Worm (Caenorhabditis elegans) whole organism, L2 larva: Measurements from ENCODE around the gene mix-1.

Experiments
- C34F6.9 ChIP-seq: fragments of 150-350 bp; optimal IDR thresholded peaks from 2 replicates; lab custom pipeline; 2014; ENCODE audit warnings: missing biosample characterization, missing genetic modification characterization
- F13H6.1 ChIP-seq: sonication (generic microtip); optimal IDR thresholded peaks from 2 replicates; lab custom pipeline; 2016; ENCODE audit warnings: missing genetic modification characterization, missing compliant biosample characterization
- Y55F3AM.14 ChIP-seq: fragments of 200-800 bp; sonication (Bioruptor generic); optimal IDR thresholded peaks from 2 replicates; lab custom pipeline; 2018; ENCODE audit warnings: mild to moderate bottlenecking, missing genetic modification characterization, missing compliant biosample characterization
- ZK546.5 ChIP-seq: sonication (generic microtip); optimal IDR thresholded peaks from 2 replicates; lab custom pipeline; 2017; ENCODE audit warnings: missing biosample characterization, missing genetic modification characterization
- alr-1 ChIP-seq: fragments of 150-350 bp; optimal IDR thresholded peaks from 2 replicates; lab custom pipeline; 2014; ENCODE audit warnings: missing biosample characterization, missing genetic modification characterization
- aly-2 ChIP-seq: fragments of 150-350 bp; optimal IDR thresholded peaks from 2 replicates; lab custom pipeline; 2014; ENCODE audit warnings: missing biosample characterization, missing genetic modification characterization
- ama-1 ChIP-seq: fragments of 150-350 bp; optimal IDR thresholded peaks from 2 replicates; lab custom pipeline; 2018; ENCODE audit warnings: inconsistent platforms
- blmp-1 ChIP-seq: sonication (generic microtip); optimal IDR thresholded peaks from 2 replicates; lab custom pipeline; 2017; ENCODE audit warnings: missing genetic modification characterization, mild to moderate bottlenecking, missing compliant biosample characterization, antibody characterized with exemption, moderate library complexity; ENCODE audit not compliant: insufficient read depth
- ceh-16 ChIP-seq: fragments of 150-350 bp; optimal IDR thresholded peaks from 2 replicates; lab custom pipeline; 2014; ENCODE audit warnings: missing biosample characterization, missing genetic modification characterization
- crh-2 ChIP-seq: sonication (generic microtip); optimal IDR thresholded peaks from 2 replicates; lab custom pipeline; 2017; ENCODE audit warnings: missing biosample characterization, missing genetic modification characterization
- egl-27 ChIP-seq: sonication (generic microtip); optimal IDR thresholded peaks from 3 replicates; lab custom pipeline; 2017; ENCODE audit warnings: missing biosample characterization, missing genetic modification reagents, missing genetic modification characterization
- elt-1 ChIP-seq: fragments of 150-350 bp; optimal IDR thresholded peaks from 2 replicates; lab custom pipeline; 2014; ENCODE audit warnings: missing biosample characterization, missing genetic modification characterization
- elt-3 ChIP-seq: sonication (generic microtip); optimal IDR thresholded peaks from 2 replicates; lab custom pipeline; 2017; ENCODE audit warnings: missing biosample characterization, missing genetic modification characterization
- fos-1 ChIP-seq: fragments of 150-350 bp; optimal IDR thresholded peaks from 2 replicates; lab custom pipeline; 2014; ENCODE audit warnings: missing biosample characterization, missing genetic modification characterization
- gmeb-1 ChIP-seq: fragments of 150-350 bp; optimal IDR thresholded peaks from 2 replicates; lab custom pipeline; 2014; ENCODE audit warnings: missing biosample characterization, missing genetic modification characterization
- lin-11 ChIP-seq: fragments of 150-350 bp; sonication (generic microtip); optimal IDR thresholded peaks from 2 replicates; lab custom pipeline; 2014; ENCODE audit warnings: missing biosample characterization, missing genetic modification characterization, inconsistent platforms, mixed read lengths
- lin-13 ChIP-seq: fragments of 150-350 bp; optimal IDR thresholded peaks from 2 replicates; lab custom pipeline; 2014; ENCODE audit warnings: missing biosample characterization, missing genetic modification reagents, missing genetic modification characterization
- lin-39 ChIP-seq: fragments of 150-350 bp; optimal IDR thresholded peaks from 2 replicates; lab custom pipeline; 2014; ENCODE audit warnings: missing biosample characterization, missing genetic modification reagents, missing genetic modification characterization
- lsy-2 ChIP-seq, 2 experiments: fragments of 150-350 bp in 1 of 2; sonication (generic microtip) in 1 of 2; optimal IDR thresholded peaks; 2 replicates each; lab custom pipeline; 2014 to 2017; ENCODE audit warnings: missing biosample characterization in 2 of 2, missing genetic modification characterization in 2 of 2
- mab-5 ChIP-seq: fragments of 150-350 bp; optimal IDR thresholded peaks from 2 replicates; lab custom pipeline; 2014; ENCODE audit warnings: missing biosample characterization, missing genetic modification characterization
- mbf-1 ChIP-seq: sonication (generic microtip); optimal IDR thresholded peaks from 2 replicates; lab custom pipeline; 2017; ENCODE audit warnings: missing biosample characterization, missing genetic modification characterization
- mdl-1 ChIP-seq, 2 experiments: fragments of 150-350 bp in 1 of 2; sonication (generic microtip) in 1 of 2; optimal IDR thresholded peaks; 2 replicates each; lab custom pipeline; 2017; ENCODE audit warnings: missing biosample characterization in 2 of 2, missing genetic modification characterization in 2 of 2
- nhr-11 ChIP-seq: fragments of 150-350 bp; optimal IDR thresholded peaks from 2 replicates; lab custom pipeline; 2014; ENCODE audit warnings: missing biosample characterization, missing genetic modification characterization
- nhr-12 ChIP-seq: fragments of 150-350 bp; optimal IDR thresholded peaks from 2 replicates; lab custom pipeline; 2014; ENCODE audit warnings: missing biosample characterization, missing genetic modification characterization
- nhr-23 ChIP-seq: fragments of 150-350 bp; optimal IDR thresholded peaks from 2 replicates; lab custom pipeline; 2014; ENCODE audit warnings: missing biosample characterization, missing genetic modification reagents, missing genetic modification characterization
- nhr-237 ChIP-seq: fragments of 150-350 bp; optimal IDR thresholded peaks from 2 replicates; lab custom pipeline; 2014; ENCODE audit warnings: missing biosample characterization, missing genetic modification characterization
- nhr-25 ChIP-seq: fragments of 150-350 bp; sonication (generic microtip); optimal IDR thresholded peaks from 3 replicates; lab custom pipeline; 2014; ENCODE audit warnings: missing biosample characterization, missing genetic modification characterization
- nhr-6 ChIP-seq: fragments of 150-350 bp; optimal IDR thresholded peaks from 2 replicates; lab custom pipeline; 2014; ENCODE audit warnings: missing biosample characterization, missing genetic modification characterization
- nhr-77 ChIP-seq: fragments of 150-350 bp; optimal IDR thresholded peaks from 2 replicates; lab custom pipeline; 2014; ENCODE audit warnings: missing biosample characterization, missing genetic modification characterization
- sem-4 ChIP-seq: fragments of 150-350 bp; optimal IDR thresholded peaks from 2 replicates; lab custom pipeline; 2014; ENCODE audit warnings: missing biosample characterization, missing genetic modification reagents, missing genetic modification characterization
- skn-1 ChIP-seq: sonication (generic microtip); optimal IDR thresholded peaks from 2 replicates; lab custom pipeline; 2017; ENCODE audit warnings: missing biosample characterization, missing genetic modification characterization
- sma-3 ChIP-seq: sonication (generic microtip); optimal IDR thresholded peaks from 2 replicates; lab custom pipeline; 2016; ENCODE audit warnings: missing genetic modification reagents, missing genetic modification characterization, missing compliant biosample characterization
- sma-9 ChIP-seq, 2 experiments: fragments of 150-350 bp in 1 of 2; sonication (generic microtip) in 1 of 2; optimal IDR thresholded peaks; 2 replicates each; lab custom pipeline; 2014 to 2016; ENCODE audit warnings: missing genetic modification characterization in 2 of 2, mild to moderate bottlenecking in 1 of 2, missing biosample characterization in 1 of 2, missing compliant biosample characterization in 1 of 2, missing genetic modification reagents in 1 of 2, moderate library complexity in 1 of 2
- snpc-4 ChIP-seq: fragments of 150-350 bp; optimal IDR thresholded peaks from 2 replicates; lab custom pipeline; 2014; ENCODE audit warnings: missing biosample characterization, missing genetic modification characterization
- unc-39 ChIP-seq: fragments of 150-350 bp; optimal IDR thresholded peaks from 2 replicates; lab custom pipeline; 2014; ENCODE audit warnings: missing biosample characterization, missing genetic modification characterization
- unc-62 ChIP-seq: fragments of 150-350 bp; optimal IDR thresholded peaks from 2 replicates; lab custom pipeline; 2014; ENCODE audit warnings: missing biosample characterization, missing genetic modification reagents, missing genetic modification characterization
- zag-1 ChIP-seq: fragments of 150-350 bp; optimal IDR thresholded peaks from 2 replicates; lab custom pipeline; 2014; ENCODE audit warnings: missing biosample characterization, missing genetic modification characterization
- ztf-1 ChIP-seq: fragments of 200-800 bp; sonication (Bioruptor generic); conservative IDR thresholded peaks from 2 replicates; pipeline ENCODE4 v1.3.6; 2022; ENCODE audit warnings: missing genetic modification characterization, missing compliant biosample characterization
- ztf-11 ChIP-seq: sonication (generic microtip); optimal IDR thresholded peaks from 2 replicates; lab custom pipeline; 2017; ENCODE audit warnings: missing biosample characterization, missing genetic modification characterization
- ztf-4 ChIP-seq: fragments of 150-350 bp; optimal IDR thresholded peaks from 2 replicates; lab custom pipeline; 2014; ENCODE audit warnings: missing biosample characterization, missing genetic modification characterization

Gene mix-1

DNA sequence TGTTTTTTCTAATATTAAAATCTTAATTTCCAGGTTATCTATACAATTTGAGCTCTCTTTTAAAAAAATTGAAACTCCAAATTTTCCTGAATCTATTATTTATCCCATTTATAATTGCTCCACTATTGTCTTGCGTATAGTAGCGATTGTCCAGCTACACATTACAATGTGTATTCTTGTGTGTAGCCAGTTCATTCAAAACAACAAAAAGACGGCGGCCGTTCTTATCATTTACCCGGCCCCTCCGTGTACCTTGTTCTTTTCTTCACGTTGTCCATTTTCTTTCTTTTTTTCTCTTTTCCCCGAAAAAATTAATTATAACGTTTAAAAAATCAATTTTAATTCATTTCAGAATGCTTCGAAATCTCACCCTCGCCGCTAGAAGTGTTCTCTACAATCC lies 3.4 kb upstream of the mix-1 start, which contains the start of gene ech-4:
Gene ech-4 (plus strand): TSS at position 353 of the 400 bp plus-strand sequence.
- no peak for TF ChIP-seq C34F6.9
- no peak for TF ChIP-seq alr-1 (tag; lab: Kevin White, UChicago)
- no peak for TF ChIP-seq unc-39 (tag; lab: Kevin White, UChicago)
- no peak for TF ChIP-seq skn-1 (tag; lab: Kevin White, UChicago)
- no peak for TF ChIP-seq lin-13
- TF ChIP-seq ZK546.5 (tag; lab: Kevin White, UChicago): no peak
- no peak for TF ChIP-seq nhr-237 (tag; lab: Kevin White, UChicago)
- TF ChIP-seq sem-4 (tag; lab: Kevin White, UChicago): no peak
- no peak for TF ChIP-seq sma-3 (GFP tag; lab: Kevin White, UChicago)
- no peak for TF ChIP-seq F13H6.1 (tag; lab: Kevin White, UChicago)
- TF ChIP-seq mbf-1 (tag; lab: Kevin White, UChicago): no peak
- no peak for TF ChIP-seq elt-1 (tag; lab: Kevin White, UChicago)
- TF ChIP-seq mab-5 (tag; lab: Kevin White, UChicago): no peak
- TF ChIP-seq nhr-11 (tag; lab: Kevin White, UChicago): no peak
- no peak for TF ChIP-seq ztf-11 (tag; lab: Kevin White, UChicago)
- no peak for TF ChIP-seq lsy-2 (tag; optimal IDR thresholded peaks at IDR 0.05; lab: Kevin White, UChicago)

DNA sequence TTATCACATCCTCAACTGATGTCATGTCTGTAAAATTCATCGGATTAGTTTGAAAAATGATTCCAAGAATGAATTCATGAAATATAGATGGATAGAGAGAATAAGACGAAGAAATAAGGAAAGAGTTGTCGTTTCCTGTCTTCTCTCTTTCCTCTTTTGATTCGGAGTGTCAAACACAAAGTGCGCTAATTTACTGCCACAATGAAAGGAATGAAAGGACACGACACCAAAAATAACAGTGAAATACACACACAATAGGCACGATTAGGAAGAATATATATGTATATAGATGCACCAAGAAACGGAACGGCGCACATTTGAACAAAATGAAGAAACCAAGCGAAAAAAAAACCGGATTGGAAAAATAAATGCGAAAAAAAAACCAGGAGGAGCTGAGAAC lies 5.0 kb downstream of the mix-1 start, which contains the start of gene VM106R.1:
Gene VM106R.1 (minus strand): TSS at position 101 of the 400 bp plus-strand sequence.
- TF ChIP-seq nhr-12 (no peak), aly-2 (tag; lab: Kevin White, UChicago) (no peak), F13H6.1 (tag; lab: Kevin White, UChicago) (no peak), egl-27 (no peak), nhr-25 (no peak), ZK546.5 (tag; lab: Kevin White, UChicago) (no peak), ceh-16 (no peak), mdl-1 (tag; optimal IDR thresholded peaks at IDR 0.05; lab: Kevin White, UChicago) (no peak), alr-1 (tag; lab: Kevin White, UChicago) (no peak), elt-3 (tag; lab: Kevin White, UChicago) (no peak), blmp-1 (tag; lab: Kevin White, UChicago) (no peak), Y55F3AM.14 (no peak)
- TF ChIP-seq, all 48 proteins: peak for 0

ce11 chrII:10829572-10829971 lies 5.5 kb downstream of the mix-1 start:
- no peak for TF ChIP-seq blmp-1 (tag; lab: Kevin White, UChicago)
- no peak for TF ChIP-seq snpc-4 (tag; lab: Kevin White, UChicago)
- TF ChIP-seq nhr-11 (tag; lab: Kevin White, UChicago): no peak
- TF ChIP-seq ztf-4 (tag; lab: Kevin White, UChicago): no peak
- no peak for TF ChIP-seq nhr-23 (tag; lab: Kevin White, UChicago)
- TF ChIP-seq mdl-1 (tag; optimal IDR thresholded peaks at IDR 0.05; lab: Kevin White, UChicago): no peak
- no peak for TF ChIP-seq sma-3 (GFP tag; lab: Kevin White, UChicago)
- TF ChIP-seq ztf-11 (tag; lab: Kevin White, UChicago): no peak
- TF ChIP-seq, all 48 proteins: peak for 0

ce11 chrII:10834717-10835116 lies 10.7 kb downstream of the mix-1 start:
- TF ChIP-seq ama-1 (lab: Kevin White, UChicago): no peak
- no peak for TF ChIP-seq lin-13
- no peak for TF ChIP-seq C34F6.9
- no peak for TF ChIP-seq lin-11 (tag; lab: Kevin White, UChicago)
- TF ChIP-seq unc-62 (GFP tag; lab: Kevin White, UChicago): no peak
- TF ChIP-seq nhr-237 (tag; lab: Kevin White, UChicago): no peak
- TF ChIP-seq unc-39 (tag; lab: Kevin White, UChicago): no peak
- no peak for TF ChIP-seq lsy-2 (tag; optimal IDR thresholded peaks at IDR 0.05; lab: Kevin White, UChicago)
- no peak for TF ChIP-seq zag-1 (tag; lab: Kevin White, UChicago)
- no peak for TF ChIP-seq ZK546.5 (tag; lab: Kevin White, UChicago)
- TF ChIP-seq nhr-77 (tag; lab: Kevin White, UChicago): no peak
- TF ChIP-seq gmeb-1 (tag; lab: Kevin White, UChicago): no peak
- TF ChIP-seq crh-2 (tag; lab: Kevin White, UChicago): no peak
- TF ChIP-seq lin-39 (tag; lab: Kevin White, UChicago): no peak
- no peak for TF ChIP-seq elt-1 (tag; lab: Kevin White, UChicago)
- TF ChIP-seq ztf-1 (GFP tag; lab: Robert Waterston, UW): no peak
- TF ChIP-seq fos-1 (tag; lab: Kevin White, UChicago): no peak
- TF ChIP-seq sma-9 (GFP tag; optimal IDR thresholded peaks at IDR 0.05; lab: Kevin White, UChicago): no peak
- TF ChIP-seq sma-9 (tag; optimal IDR thresholded peaks at IDR 0.05; lab: Kevin White, UChicago): no peak
- TF ChIP-seq F13H6.1 (tag; lab: Kevin White, UChicago): no peak
- TF ChIP-seq nhr-6: no peak
